Worm (Caenorhabditis elegans): ENCODE measurements around the gene str-113.
"Not testable (repeated sequence)": the region's sequence is repeated elsewhere in the genome, so short reads cannot be mapped to it uniquely, and the experiment has no call there.

str-113 gene

ce11 chrV:3631591-3631990 is 35.2 kb downstream of the str-113 start, which contains the start of gene F59B1.6:
F59B1.6 (minus strand) TSS chrV:3631691.
- no peak for TF ChIP-seq ama-1 (optimal IDR thresholded peaks at IDR 0.05)
- TF ChIP-seq mdl-1 (tag; optimal IDR thresholded peaks at IDR 0.05), result no peak
- TF ChIP-seq nhr-12 (tag; optimal IDR thresholded peaks at IDR 0.05), result no peak
- no peak for TF ChIP-seq nhr-237 (tag; optimal IDR thresholded peaks at IDR 0.05)
- TF ChIP-seq nhr-43 (tag; optimal IDR thresholded peaks at IDR 0.05; ENCODE audit: poor library complexity, severe bottlenecking), result no peak
- no peak for TF ChIP-seq sea-2 (GFP tag; optimal IDR thresholded peaks at IDR 0.05)
- no peak for TF ChIP-seq nhr-23 (tag; optimal IDR thresholded peaks at IDR 0.05)
- TF ChIP-seq ZK546.5 (tag; optimal IDR thresholded peaks at IDR 0.05), result no peak
- TF ChIP-seq ztf-4 (tag; optimal IDR thresholded peaks at IDR 0.05), result no peak
- no peak for TF ChIP-seq egl-27 (tag; optimal IDR thresholded peaks at IDR 0.05)
- TF ChIP-seq nhr-28 (tag; optimal IDR thresholded peaks at IDR 0.05), result no peak
- TF ChIP-seq daf-12 (tag; optimal IDR thresholded peaks at IDR 0.05), result no peak
- no peak for TF ChIP-seq eor-1 (tag; optimal IDR thresholded peaks at IDR 0.05)
- TF ChIP-seq elt-3 (tag; optimal IDR thresholded peaks at IDR 0.05), result no peak
- no peak for TF ChIP-seq skn-1 (tag; optimal IDR thresholded peaks at IDR 0.05)
- TF ChIP-seq tbx-2 (tag; optimal IDR thresholded peaks at IDR 0.05), result no peak
- no peak for TF ChIP-seq lin-15B (tag; optimal IDR thresholded peaks at IDR 0.05)

ce11 chrV:3626944-3627343 is 39.8 kb downstream of the str-113 start, which contains the start of gene F59B1.4:
F59B1.4 (minus strand) TSS chrV:3627044.
- TF ChIP-seq mml-1 (tag; optimal IDR thresholded peaks at IDR 0.05), result no peak
- TF ChIP-seq nhr-12 (tag; optimal IDR thresholded peaks at IDR 0.05), result no peak
- no peak for TF ChIP-seq ceh-28 (tag; optimal IDR thresholded peaks at IDR 0.05)
- TF ChIP-seq tbx-2 (tag; optimal IDR thresholded peaks at IDR 0.05), result no peak
- TF ChIP-seq sea-2 (GFP tag; optimal IDR thresholded peaks at IDR 0.05), result no peak
- no peak for TF ChIP-seq pha-4 (tag; optimal IDR thresholded peaks at IDR 0.05)
- no peak for TF ChIP-seq nhr-77 (tag; optimal IDR thresholded peaks at IDR 0.05)
- TF ChIP-seq lin-39 (tag; optimal IDR thresholded peaks at IDR 0.05), result no peak
- no peak for TF ChIP-seq elt-2 (tag; optimal IDR thresholded peaks at IDR 0.05)
- no peak for TF ChIP-seq lin-15B (tag; optimal IDR thresholded peaks at IDR 0.05)

- TF ChIP-seq ama-1 (optimal IDR thresholded peaks at IDR 0.05); unc-62 (GFP tag; optimal IDR thresholded peaks at IDR 0.05); pqm-1 (tag; optimal IDR thresholded peaks at IDR 0.05): not testable (repeated sequence)
Measured at ce11 chrV:3620608-3621007, 46.2 kb downstream of the str-113 start, which contains the start of gene srx-93. srx-93 (minus strand) TSS chrV:3620708.

ce11 chrV:3616844-3617243 is 49.9 kb downstream of the str-113 start:
- no peak for TF ChIP-seq mml-1 (tag; optimal IDR thresholded peaks at IDR 0.05)
- no peak for TF ChIP-seq zag-1 (tag; optimal IDR thresholded peaks at IDR 0.05)
- no peak for TF ChIP-seq nhr-76 (tag; optimal IDR thresholded peaks at IDR 0.05)
- TF ChIP-seq nhr-67 (tag; optimal IDR thresholded peaks at IDR 0.05), result no peak
- TF ChIP-seq ceh-28 (tag; optimal IDR thresholded peaks at IDR 0.05), result no peak
- no peak for TF ChIP-seq nhr-28 (tag; optimal IDR thresholded peaks at IDR 0.05)
- TF ChIP-seq fos-1 (tag; optimal IDR thresholded peaks at IDR 0.05), result no peak
- no peak for TF ChIP-seq egl-5 (tag; optimal IDR thresholded peaks at IDR 0.05)
- TF ChIP-seq nhr-43 (tag; optimal IDR thresholded peaks at IDR 0.05; ENCODE audit: poor library complexity, severe bottlenecking), result no peak
- TF ChIP-seq nhr-23 (tag; optimal IDR thresholded peaks at IDR 0.05), result no peak
- no peak for TF ChIP-seq lsy-12 (tag; optimal IDR thresholded peaks at IDR 0.05)
- TF ChIP-seq lin-15B (tag; optimal IDR thresholded peaks at IDR 0.05), result no peak
- no peak for TF ChIP-seq daf-12 (tag; optimal IDR thresholded peaks at IDR 0.05)
- TF ChIP-seq snpc-4 (tag; optimal IDR thresholded peaks at IDR 0.05), result no peak
- TF ChIP-seq unc-39 (tag; optimal IDR thresholded peaks at IDR 0.05), result no peak
- no peak for TF ChIP-seq pha-4 (tag; optimal IDR thresholded peaks at IDR 0.05)
